Fruit fly (Drosophila melanogaster): ENCODE results near the gene CG17104.

The CG17104 gene

DNA sequence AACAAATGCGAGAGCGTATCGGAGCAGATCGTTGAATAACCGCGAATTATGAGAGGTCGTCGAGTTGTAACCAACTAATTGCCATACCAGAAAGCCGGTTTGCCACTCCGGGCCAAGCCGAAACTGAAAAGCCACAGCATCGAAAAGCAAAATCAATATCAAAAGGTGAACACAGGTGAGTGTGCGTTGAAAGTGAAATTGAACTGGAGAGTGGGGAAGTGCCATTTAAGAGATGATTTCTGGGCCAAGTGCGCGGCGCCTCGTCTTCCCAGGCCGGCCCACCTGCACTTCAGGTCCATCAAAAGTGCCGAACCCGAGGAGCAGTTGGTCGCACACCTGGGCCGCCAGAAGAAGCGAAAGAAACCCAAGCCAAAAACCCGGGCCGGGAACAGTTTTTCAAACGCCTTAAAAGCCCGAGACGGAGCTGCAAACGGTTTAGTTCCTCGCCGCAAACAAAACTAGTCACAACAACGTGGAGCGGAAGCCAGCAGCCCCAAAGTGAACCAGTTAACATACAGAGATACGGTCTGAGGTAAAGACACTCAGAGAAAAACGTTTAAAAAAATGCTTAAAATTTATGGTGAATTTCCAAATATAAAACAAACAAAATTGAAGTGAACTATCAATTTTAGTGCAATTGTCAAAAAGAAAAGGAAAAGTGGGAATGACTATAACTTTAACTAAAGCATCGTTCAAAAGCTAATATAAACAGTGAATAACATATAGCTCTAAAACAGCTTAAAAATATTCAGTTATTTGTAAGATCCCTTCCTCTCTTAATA is at the start of gene CG17104:
Gene CG17104, plus strand, starts transcription at position 266 of the 782 bp plus-strand sequence.
- TF ChIP-seq CG9948 (tag; optimal IDR thresholded peaks at IDR 0.05), result peak; percentile 53
- peak; percentile 74 for TF ChIP-seq CG8301 (tag; optimal IDR thresholded peaks at IDR 0.05)
- TF ChIP-seq CG32121 (GFP tag; IDR thresholded peaks at IDR 0.05), result peak; percentile 57; the same call in 1 of the 2 replicates
- TF ChIP-seq rn (GFP tag; IDR thresholded peaks at IDR 0.05), result peak; percentile 42; the same call in 1 of the 2 replicates
- TF ChIP-seq Snoo (tag; optimal IDR thresholded peaks at IDR 0.05), result no peak
- peak; percentile 58 for TF ChIP-seq Pif1B (GFP tag; optimal IDR thresholded peaks at IDR 0.05)
- peak; percentile 63 for TF ChIP-seq Pif1A (GFP tag; optimal IDR thresholded peaks at IDR 0.05)
- TF ChIP-seq D1 (tag; optimal IDR thresholded peaks at IDR 0.05), result peak; percentile 35
- TF ChIP-seq CG34367 (tag; optimal IDR thresholded peaks at IDR 0.05), result peak; percentile 35
- TF ChIP-seq CG10348 (GFP tag; IDR thresholded peaks at IDR 0.05), result no peak
- TF ChIP-seq CG4496 (GFP tag; IDR thresholded peaks at IDR 0.05), result peak; percentile 78
- peak; percentile 69 for TF ChIP-seq CG8159 (tag; optimal IDR thresholded peaks at IDR 0.05)
- TF ChIP-seq CG15710 (tag; optimal IDR thresholded peaks at IDR 0.05), result peak; percentile 69
- TF ChIP-seq gl (tag; optimal IDR thresholded peaks at IDR 0.05), result no peak
- TF ChIP-seq Ets98B (GFP tag; IDR thresholded peaks at IDR 0.05), result peak; percentile 71
- no peak for TF ChIP-seq CG13204 (GFP tag; optimal IDR thresholded peaks at IDR 0.05)
- TF ChIP-seq EcR (GFP tag; optimal IDR thresholded peaks at IDR 0.05), result no peak
- TF ChIP-seq fd96Ca (GFP tag; IDR thresholded peaks at IDR 0.05), result no peak
- TF ChIP-seq CG14655 (GFP tag; optimal IDR thresholded peaks at IDR 0.05), result peak; percentile 70
- TF ChIP-seq CG12605 (GFP tag; IDR thresholded peaks at IDR 0.05), result peak; percentile 21; the same call in 1 of the 2 replicates
- peak; percentile 67 for TF ChIP-seq CG17806 (tag; optimal IDR thresholded peaks at IDR 0.05)

DNA sequence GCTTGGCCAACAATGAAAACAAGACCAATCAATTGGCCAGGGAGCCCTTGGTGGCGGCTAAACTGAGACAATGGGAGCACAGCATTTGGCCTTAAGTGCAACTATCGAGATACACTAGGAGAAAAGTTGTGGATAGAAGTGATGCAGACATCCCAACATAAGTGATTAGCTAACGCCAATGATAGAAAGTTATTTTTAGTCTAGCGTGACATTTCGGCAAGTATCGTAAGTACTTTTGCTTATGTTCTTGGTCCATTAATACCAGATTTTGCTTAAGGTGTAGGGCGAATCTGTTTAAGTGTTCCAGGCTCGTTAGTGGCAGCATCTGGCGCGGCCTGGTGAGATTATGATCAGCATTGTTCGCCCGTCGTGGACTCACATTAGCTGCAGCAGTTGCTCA is 44.3 kb upstream of the CG17104 start:
- TF ChIP-seq CG8159 (tag; optimal IDR thresholded peaks at IDR 0.05), result peak; percentile 51
- peak; percentile 25 for TF ChIP-seq CG34367 (tag; optimal IDR thresholded peaks at IDR 0.05)
- no peak for TF ChIP-seq CG17806 (tag; optimal IDR thresholded peaks at IDR 0.05)
- TF ChIP-seq gl (tag; optimal IDR thresholded peaks at IDR 0.05), result no peak
- TF ChIP-seq CG4496 (GFP tag; IDR thresholded peaks at IDR 0.05), result 0 out of 3 replicates have a peak, but pooled peaks have one; percentile 15
- TF ChIP-seq CG15710 (tag; optimal IDR thresholded peaks at IDR 0.05), result no peak
- peak; percentile 26 for TF ChIP-seq CG14655 (GFP tag; optimal IDR thresholded peaks at IDR 0.05)

DNA sequence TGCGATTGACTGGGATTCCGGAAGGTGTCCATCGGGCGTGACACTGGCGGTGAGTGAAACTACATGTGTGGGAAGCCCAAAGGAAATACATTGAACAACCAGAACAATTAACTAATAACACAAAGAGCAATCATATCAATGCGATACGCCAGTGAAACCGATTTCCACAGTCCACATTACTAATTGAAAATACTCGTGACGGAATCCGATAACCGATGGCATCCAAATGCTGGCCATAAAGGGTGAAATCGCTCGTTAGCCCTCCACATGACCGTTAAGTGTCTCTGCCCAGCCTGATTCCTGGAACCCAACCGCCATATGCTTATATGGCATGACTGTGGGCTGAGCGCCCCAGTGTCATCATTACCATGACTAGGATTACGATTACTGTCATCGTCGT is 38.6 kb upstream of the CG17104 start, which contains the start of gene CG7329:
Gene CG7329, minus strand, starts transcription at position 101 of the 400 bp plus-strand sequence.
- TF ChIP-seq CG32121 (GFP tag; IDR thresholded peaks at IDR 0.05) (no peak), CG10348 (GFP tag; IDR thresholded peaks at IDR 0.05) (no peak), Ets98B (GFP tag; IDR thresholded peaks at IDR 0.05) (no peak), CG17806 (tag; optimal IDR thresholded peaks at IDR 0.05) (no peak), CG8159 (tag; optimal IDR thresholded peaks at IDR 0.05) (no peak), D1 (tag; optimal IDR thresholded peaks at IDR 0.05) (no peak)

DNA sequence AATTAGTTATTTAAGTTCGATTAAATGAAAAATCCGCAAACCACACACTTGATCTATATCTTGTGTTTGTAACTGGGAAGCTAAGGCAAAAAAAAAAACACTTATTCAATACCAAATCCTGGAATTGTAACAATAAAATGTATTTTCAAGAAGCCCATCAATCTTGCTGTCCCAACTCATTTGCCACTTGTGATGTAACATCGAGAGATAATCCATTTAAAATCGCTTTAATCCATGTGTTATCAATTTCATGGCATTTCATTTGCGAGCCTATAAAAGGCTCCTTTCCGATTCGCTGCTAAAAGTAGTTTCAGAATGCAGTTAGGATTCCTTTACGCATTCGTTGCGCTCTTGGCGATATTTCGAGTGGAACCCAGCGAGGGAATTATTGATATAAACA is 37.4 kb upstream of the CG17104 start, which contains the start of gene CG31872:
Gene CG31872, plus strand, starts transcription at position 301 of the 400 bp plus-strand sequence.
- TF ChIP-seq CG9948 (tag; optimal IDR thresholded peaks at IDR 0.05) (no peak), CG14655 (GFP tag; optimal IDR thresholded peaks at IDR 0.05) (no peak), CG13204 (GFP tag; optimal IDR thresholded peaks at IDR 0.05) (no peak), CG8301 (tag; optimal IDR thresholded peaks at IDR 0.05) (no peak), D1 (tag; optimal IDR thresholded peaks at IDR 0.05) (no peak), Pif1B (GFP tag; optimal IDR thresholded peaks at IDR 0.05) (no peak), Ets98B (GFP tag; IDR thresholded peaks at IDR 0.05) (no peak), CG15710 (tag; optimal IDR thresholded peaks at IDR 0.05) (no peak), Snoo (tag; optimal IDR thresholded peaks at IDR 0.05) (no peak), CG17806 (tag; optimal IDR thresholded peaks at IDR 0.05) (no peak)

DNA sequence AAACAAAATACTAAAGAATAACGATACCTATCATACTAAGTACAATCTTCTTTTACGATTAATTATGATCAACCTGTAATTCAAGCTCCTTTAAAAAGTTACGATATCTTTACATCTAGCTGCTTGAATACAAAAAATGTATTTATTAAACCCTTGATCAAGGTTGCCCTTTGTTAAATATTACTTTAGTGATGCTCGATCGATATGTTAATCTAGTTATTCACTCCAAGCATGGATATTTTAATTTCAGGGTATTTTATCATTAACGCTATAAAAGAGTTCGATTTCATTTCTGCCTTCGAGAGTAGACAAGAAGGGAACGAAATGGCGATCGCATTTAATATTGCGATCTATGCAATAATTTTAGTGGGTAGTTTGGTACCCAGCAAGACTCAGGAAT is 33.3 kb upstream of the CG17104 start, which contains the start of gene CG18284:
Gene CG18284, plus strand, starts transcription at position 301 of the 400 bp plus-strand sequence.
- TF ChIP-seq gl (tag; optimal IDR thresholded peaks at IDR 0.05) (no peak), Ets98B (GFP tag; IDR thresholded peaks at IDR 0.05) (no peak), CG15710 (tag; optimal IDR thresholded peaks at IDR 0.05) (no peak), Pif1B (GFP tag; optimal IDR thresholded peaks at IDR 0.05) (no peak), CG8159 (tag; optimal IDR thresholded peaks at IDR 0.05) (no peak)

DNA sequence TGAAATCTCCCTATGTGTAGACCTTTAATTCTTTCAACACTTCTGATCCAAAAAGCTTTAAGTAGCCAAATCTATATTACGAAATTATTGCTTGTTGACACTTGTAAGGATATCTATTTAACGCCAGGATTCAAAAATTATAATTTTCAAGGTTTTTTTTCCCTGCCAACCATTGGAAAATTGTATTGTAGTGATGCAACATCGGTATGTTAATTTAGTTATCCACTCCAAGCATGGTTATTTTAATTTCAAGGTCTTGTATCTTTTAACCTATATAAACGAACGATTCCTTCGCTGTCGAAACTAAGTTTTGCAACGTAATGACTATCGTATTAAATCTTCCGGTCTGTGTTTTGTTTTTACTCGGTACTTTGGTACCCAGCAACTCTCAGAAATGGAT is 30.9 kb upstream of the CG17104 start, which contains the start of gene CG17097:
Gene CG17097, plus strand, starts transcription at position 301 of the 400 bp plus-strand sequence.
- TF ChIP-seq EcR (GFP tag; optimal IDR thresholded peaks at IDR 0.05) (no peak), Snoo (tag; optimal IDR thresholded peaks at IDR 0.05) (no peak), Pif1A (GFP tag; optimal IDR thresholded peaks at IDR 0.05) (no peak), CG12605 (GFP tag; IDR thresholded peaks at IDR 0.05) (no peak)

DNA sequence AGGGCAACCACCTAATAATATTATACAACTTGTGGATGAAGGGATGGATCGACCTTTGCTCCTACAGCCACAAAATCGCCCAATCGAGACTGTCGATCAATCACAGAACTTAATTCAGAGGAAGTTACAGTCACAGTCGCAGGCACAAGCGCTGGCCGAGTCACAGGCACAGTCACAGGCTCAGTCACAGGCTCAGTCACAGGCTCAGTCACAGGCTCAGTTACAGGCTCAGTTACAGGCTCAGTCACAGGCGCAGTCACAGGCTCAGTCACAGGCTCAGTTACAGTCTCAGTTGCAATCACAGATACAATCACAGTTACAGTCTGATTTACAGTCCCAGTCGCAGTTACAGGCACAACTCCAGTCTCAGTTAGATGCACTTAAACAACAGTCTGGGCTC is 30.3 kb upstream of the CG17104 start:
- no peak for TF ChIP-seq CG17806 (tag; optimal IDR thresholded peaks at IDR 0.05)
- TF ChIP-seq gl (tag; optimal IDR thresholded peaks at IDR 0.05), result no peak
- TF ChIP-seq D1 (tag; optimal IDR thresholded peaks at IDR 0.05), result no peak
- TF ChIP-seq Snoo (tag; optimal IDR thresholded peaks at IDR 0.05), result no peak
- no peak for TF ChIP-seq CG8159 (tag; optimal IDR thresholded peaks at IDR 0.05)
- TF ChIP-seq CG15710 (tag; optimal IDR thresholded peaks at IDR 0.05), result no peak
- TF ChIP-seq EcR (GFP tag; optimal IDR thresholded peaks at IDR 0.05), result no peak
- TF ChIP-seq CG32121 (GFP tag; IDR thresholded peaks at IDR 0.05), result no peak
- no peak for TF ChIP-seq Pif1B (GFP tag; optimal IDR thresholded peaks at IDR 0.05)
- TF ChIP-seq CG4496 (GFP tag; IDR thresholded peaks at IDR 0.05), result no peak
- no peak for TF ChIP-seq fd96Ca (GFP tag; IDR thresholded peaks at IDR 0.05)
- no peak for TF ChIP-seq CG10348 (GFP tag; IDR thresholded peaks at IDR 0.05)
- no peak for TF ChIP-seq CG34367 (tag; optimal IDR thresholded peaks at IDR 0.05)
